Worm (Caenorhabditis elegans) whole organism, young adult: ENCODE data around the gene fbxb-53.

Experiments
- B0261.1 ChIP-seq: sonication (generic microtip); optimal IDR thresholded peaks from 2 replicates; lab custom pipeline; 2016; ENCODE audit warnings: mild to moderate bottlenecking, missing genetic modification characterization, moderate library complexity, missing compliant biosample characterization
- F55B11.4 ChIP-seq: sonication (generic microtip); optimal IDR thresholded peaks from 2 replicates; lab custom pipeline; 2016; ENCODE audit warnings: missing compliant biosample characterization, missing genetic modification characterization, borderline replicate concordance; ENCODE audit not compliant: insufficient read depth
- F57A8.1 ChIP-seq: fragments of 200-800 bp; sonication (Bioruptor generic); optimal IDR thresholded peaks from 2 replicates; lab custom pipeline; 2018; ENCODE audit warnings: mild to moderate bottlenecking, missing genetic modification characterization, moderate library complexity, missing compliant biosample characterization
- K11D2.4 ChIP-seq: fragments of 200-800 bp; sonication (Bioruptor generic); IDR thresholded peaks from 2 replicates; pipeline ENCODE4 v1.3.6; 2022; ENCODE audit warnings: missing genetic modification reagents, missing genetic modification characterization, missing compliant biosample characterization
- K12H6.12 ChIP-seq: fragments of 200-800 bp; sonication (Bioruptor generic); optimal IDR thresholded peaks from 2 replicates; lab custom pipeline; 2018; ENCODE audit warnings: mild to moderate bottlenecking, missing genetic modification characterization, missing compliant biosample characterization
- Y79H2A.3 ChIP-seq: fragments of 200-800 bp; sonication (Bioruptor generic); conservative IDR thresholded peaks from 2 replicates; pipeline ENCODE4 v1.3.6; 2022; ENCODE audit warnings: missing genetic modification reagents, missing genetic modification characterization, missing compliant biosample characterization
- ZK185.1 ChIP-seq: sonication (generic microtip); optimal IDR thresholded peaks from 2 replicates; lab custom pipeline; 2016; ENCODE audit warnings: mild to moderate bottlenecking, missing genetic modification characterization, missing compliant biosample characterization; ENCODE audit not compliant: poor library complexity, severe bottlenecking
- akir-1 ChIP-seq: fragments of 200-800 bp; sonication (Bioruptor generic); optimal IDR thresholded peaks from 2 replicates; lab custom pipeline; 2018; ENCODE audit warnings: mild to moderate bottlenecking, missing genetic modification characterization, moderate library complexity, missing compliant biosample characterization
- athp-1 ChIP-seq: sonication (generic microtip); optimal IDR thresholded peaks from 2 replicates; lab custom pipeline; 2017; ENCODE audit warnings: mild to moderate bottlenecking, missing genetic modification characterization, missing compliant biosample characterization
- cebp-2 ChIP-seq: fragments of 200-800 bp; sonication (Bioruptor generic); IDR thresholded peaks from 2 replicates; pipeline ENCODE4 v1.3.6; 2022; ENCODE audit warnings: missing genetic modification characterization, missing compliant biosample characterization
- ceh-100 ChIP-seq: fragments of 200-800 bp; sonication (Bioruptor generic); IDR thresholded peaks from 2 replicates; pipeline ENCODE4 v1.3.6; 2022; ENCODE audit warnings: missing genetic modification reagents, missing genetic modification characterization, missing compliant biosample characterization
- ceh-40 ChIP-seq: fragments of 200-800 bp; sonication (Bioruptor generic); IDR thresholded peaks from 2 replicates; pipeline ENCODE4 v1.3.6; 2022; ENCODE audit warnings: missing genetic modification characterization, missing compliant biosample characterization
- chd-7 ChIP-seq: sonication (generic microtip); optimal IDR thresholded peaks from 2 replicates; lab custom pipeline; 2016; ENCODE audit warnings: mild to moderate bottlenecking, missing genetic modification characterization, moderate library complexity, missing compliant biosample characterization
- die-1 ChIP-seq: sonication (generic microtip); optimal IDR thresholded peaks from 2 replicates; lab custom pipeline; 2016; ENCODE audit warnings: missing genotype, mild to moderate bottlenecking, missing genetic modification characterization, missing compliant biosample characterization
- egl-44 ChIP-seq: fragments of 200-800 bp; sonication (Bioruptor generic); IDR thresholded peaks from 2 replicates; pipeline ENCODE4 v1.3.6; 2022; ENCODE audit warnings: missing genetic modification reagents, missing genetic modification characterization, missing compliant biosample characterization
- ekl-4 ChIP-seq: fragments of 200-800 bp; sonication (Bioruptor generic); IDR thresholded peaks from 2 replicates; pipeline ENCODE4 v1.3.6; 2022; ENCODE audit warnings: missing genetic modification reagents, missing genetic modification characterization, missing compliant biosample characterization
- hlh-12 ChIP-seq: sonication (generic microtip); optimal IDR thresholded peaks from 2 replicates; lab custom pipeline; 2016; ENCODE audit warnings: missing genetic modification characterization, missing compliant biosample characterization
- lin-26 ChIP-seq: fragments of 200-800 bp; sonication (Bioruptor generic); IDR thresholded peaks from 2 replicates; pipeline ENCODE4 v1.3.6; 2022; ENCODE audit warnings: missing genetic modification reagents, missing genetic modification characterization, missing compliant biosample characterization
- lin-35 ChIP-seq, 3 experiments: fragments of 150-350 bp in 2 of 3; sonication (generic microtip) in 1 of 3; optimal IDR thresholded peaks; 2 replicates each; lab custom pipeline; 2014 to 2018; ENCODE audit warnings: missing biosample characterization in 3 of 3, missing genetic modification characterization in 3 of 3, missing genetic modification reagents in 3 of 3
- lin-40 ChIP-seq: sonication (generic microtip); optimal IDR thresholded peaks from 2 replicates; lab custom pipeline; 2016; ENCODE audit warnings: missing genetic modification characterization, mild to moderate bottlenecking, missing compliant biosample characterization, missing genotype, missing genetic modification reagents
- lin-54 ChIP-seq: fragments of 200-800 bp; sonication (Bioruptor generic); optimal IDR thresholded peaks from 2 replicates; lab custom pipeline; 2018; ENCODE audit warnings: mild to moderate bottlenecking, missing genetic modification characterization, missing compliant biosample characterization
- madf-10 ChIP-seq: sonication (generic microtip); optimal IDR thresholded peaks from 2 replicates; lab custom pipeline; 2016; ENCODE audit warnings: mild to moderate bottlenecking, missing genetic modification characterization, missing compliant biosample characterization
- madf-8 ChIP-seq: fragments of 200-800 bp; sonication (Bioruptor generic); conservative IDR thresholded peaks from 2 replicates; pipeline ENCODE4 v1.3.6; 2022; ENCODE audit warnings: missing genetic modification reagents, missing genetic modification characterization, missing compliant biosample characterization
- nfya-1 ChIP-seq: sonication (generic microtip); optimal IDR thresholded peaks from 2 replicates; lab custom pipeline; 2017; ENCODE audit warnings: antibody characterized with exemption, missing compliant biosample characterization, missing genetic modification characterization, borderline replicate concordance; ENCODE audit not compliant: insufficient read depth
- nfyb-1 ChIP-seq: fragments of 200-800 bp; sonication (Bioruptor generic); IDR thresholded peaks from 2 replicates; pipeline ENCODE4 v1.3.6; 2022; ENCODE audit warnings: missing genetic modification reagents, missing genetic modification characterization, missing compliant biosample characterization
- nhr-179 ChIP-seq: sonication (generic microtip); optimal IDR thresholded peaks from 2 replicates; lab custom pipeline; 2016; ENCODE audit warnings: mild to moderate bottlenecking, missing genetic modification characterization, missing compliant biosample characterization
- pha-4 ChIP-seq: fragments of 150-350 bp; sonication (generic microtip); optimal IDR thresholded peaks from 2 replicates; lab custom pipeline; 2014; ENCODE audit warnings: missing biosample characterization, missing genetic modification reagents, missing genetic modification characterization
- rec-8 ChIP-seq, 2 experiments: sonication (generic microtip); optimal IDR thresholded peaks; 2 replicates each; lab custom pipeline; 2016; ENCODE audit warnings: mild to moderate bottlenecking in 2 of 2, missing genetic modification characterization in 2 of 2, missing genetic modification reagents in 2 of 2, missing genotype in 2 of 2, missing biosample characterization in 1 of 2, missing compliant biosample characterization in 1 of 2, moderate library complexity in 1 of 2
- sdz-38 ChIP-seq: sonication (generic microtip); optimal IDR thresholded peaks from 2 replicates; lab custom pipeline; 2016; ENCODE audit warnings: missing genotype, missing genetic modification characterization, missing compliant biosample characterization
- somi-1 ChIP-seq: fragments of 200-800 bp; sonication (Bioruptor generic); optimal IDR thresholded peaks from 2 replicates; lab custom pipeline; 2018; ENCODE audit warnings: mild to moderate bottlenecking, missing genetic modification characterization, missing compliant biosample characterization
- sptf-2 ChIP-seq: fragments of 200-800 bp; sonication (Bioruptor generic); optimal IDR thresholded peaks from 2 replicates; lab custom pipeline; 2018; ENCODE audit warnings: mild to moderate bottlenecking, missing genetic modification characterization, missing compliant biosample characterization
- tbp1 ChIP-seq: fragments of 200-800 bp; sonication (Bioruptor generic); optimal IDR thresholded peaks from 2 replicates; lab custom pipeline; 2018; ENCODE audit warnings: mild to moderate bottlenecking, missing genetic modification characterization, missing compliant biosample characterization
- xnd-1 ChIP-seq: sonication (generic microtip); optimal IDR thresholded peaks from 2 replicates; lab custom pipeline; 2016; ENCODE audit warnings: missing genotype, missing genetic modification reagents, missing genetic modification characterization, missing compliant biosample characterization
- zfh-2 ChIP-seq: fragments of 200-800 bp; sonication (Bioruptor generic); conservative IDR thresholded peaks from 2 replicates; pipeline ENCODE4 v1.3.6; 2022; ENCODE audit warnings: missing genetic modification reagents, missing genetic modification characterization, missing compliant biosample characterization
- ztf-18 ChIP-seq: sonication (generic microtip); optimal IDR thresholded peaks from 2 replicates; lab custom pipeline; 2016; ENCODE audit warnings: missing genotype, mild to moderate bottlenecking, missing genetic modification characterization, missing compliant biosample characterization
- ztf-25 ChIP-seq: fragments of 200-800 bp; sonication (Bioruptor generic); IDR thresholded peaks from 2 replicates; pipeline ENCODE4 v1.3.6; 2022; ENCODE audit warnings: missing genetic modification reagents, missing genetic modification characterization, missing compliant biosample characterization
- ztf-6 ChIP-seq: fragments of 200-800 bp; sonication (Bioruptor generic); IDR thresholded peaks from 2 replicates; pipeline ENCODE4 v1.3.6; 2022; ENCODE audit warnings: missing genetic modification reagents, missing genetic modification characterization, missing compliant biosample characterization

Gene fbxb-53

DNA sequence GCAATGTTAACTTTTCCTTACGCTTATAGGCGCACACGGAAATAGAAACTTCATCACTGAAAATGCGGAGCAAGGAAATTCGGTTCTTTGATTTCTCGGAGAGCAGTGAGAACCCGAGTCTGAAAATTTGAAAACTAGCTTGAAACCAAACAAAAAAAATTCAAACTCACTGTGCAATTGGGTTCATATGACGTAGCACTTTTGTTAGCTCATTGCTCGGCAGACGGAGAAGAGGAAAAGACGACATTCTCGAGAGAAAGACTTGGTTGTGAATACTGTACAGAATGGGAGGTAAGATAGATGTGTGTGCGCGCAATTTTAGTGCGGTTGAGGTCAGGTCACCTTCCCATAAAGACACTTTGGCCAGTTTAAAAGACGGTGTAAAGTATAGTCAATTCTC lies 6.3 kb upstream of the fbxb-53 start, which contains the start of the genes F36H5.13 and F36H5.8:
Gene F36H5.13 (minus strand): TSS at position 101 of the 400 bp plus-strand sequence.
Gene F36H5.8 (minus strand): TSS at position 274 of the 400 bp plus-strand sequence.
- no peak for TF ChIP-seq xnd-1 (tag; lab: Kevin White, UChicago)
- no peak for TF ChIP-seq madf-8 (GFP tag; lab: Robert Waterston, UW)
- TF ChIP-seq ceh-40 (GFP tag; lab: Robert Waterston, UW) = no peak
- no peak for TF ChIP-seq ceh-100 (GFP tag; lab: Robert Waterston, UW)
- no peak for TF ChIP-seq lin-40 (tag; lab: Kevin White, UChicago)
- TF ChIP-seq K12H6.12 (tag; lab: Kevin White, UChicago) = no peak
- no peak for TF ChIP-seq nfyb-1 (GFP tag; lab: Robert Waterston, UW)
- TF ChIP-seq sdz-38 (tag; lab: Kevin White, UChicago) = no peak
- no peak for TF ChIP-seq lin-54 (GFP tag; lab: Kevin White, UChicago)
- no peak for TF ChIP-seq ekl-4 (GFP tag; lab: Robert Waterston, UW)
- no peak for TF ChIP-seq madf-10 (tag; lab: Kevin White, UChicago)
- TF ChIP-seq tbp1 (GFP tag; lab: Kevin White, UChicago) = no peak
- TF ChIP-seq F55B11.4 = no peak
- TF ChIP-seq ztf-25 = no peak
- TF ChIP-seq somi-1 (GFP tag; lab: Kevin White, UChicago) = no peak
- no peak for TF ChIP-seq lin-26 (GFP tag; lab: Robert Waterston, UW)
- no peak for TF ChIP-seq F57A8.1 (GFP tag; lab: Kevin White, UChicago)
- no peak for TF ChIP-seq hlh-12
- no peak for TF ChIP-seq athp-1 (tag; lab: Kevin White, UChicago)
- TF ChIP-seq K11D2.4 (GFP tag; lab: Robert Waterston, UW) = no peak

DNA sequence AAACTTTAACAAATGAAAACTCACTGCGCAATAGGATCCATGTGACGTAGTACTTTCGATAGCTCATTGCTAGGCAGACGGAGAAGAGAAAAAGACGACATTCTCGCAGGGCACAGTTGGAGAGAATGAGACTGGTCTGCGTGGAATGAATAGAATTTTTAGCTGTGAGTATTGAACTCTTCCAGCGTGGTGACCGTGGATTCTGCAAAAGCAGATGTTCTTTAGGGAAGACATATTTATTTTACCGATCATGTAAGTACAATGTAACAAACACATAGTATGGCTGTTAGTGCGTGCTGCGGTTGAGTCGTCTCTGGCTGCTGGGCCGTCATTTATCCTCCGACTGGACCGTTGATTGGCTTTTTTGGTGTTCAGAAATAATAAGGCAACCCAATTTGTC lies 3.7 kb upstream of the fbxb-53 start, which contains the start of gene F36H5.9:
Gene F36H5.9 (minus strand): TSS at position 101 of the 400 bp plus-strand sequence.
- no peak for TF ChIP-seq ztf-18 (tag; lab: Kevin White, UChicago)
- TF ChIP-seq sptf-2 = no peak
- TF ChIP-seq ZK185.1 (tag; lab: Kevin White, UChicago) = no peak
- TF ChIP-seq die-1 (tag; lab: Kevin White, UChicago) = no peak

DNA sequence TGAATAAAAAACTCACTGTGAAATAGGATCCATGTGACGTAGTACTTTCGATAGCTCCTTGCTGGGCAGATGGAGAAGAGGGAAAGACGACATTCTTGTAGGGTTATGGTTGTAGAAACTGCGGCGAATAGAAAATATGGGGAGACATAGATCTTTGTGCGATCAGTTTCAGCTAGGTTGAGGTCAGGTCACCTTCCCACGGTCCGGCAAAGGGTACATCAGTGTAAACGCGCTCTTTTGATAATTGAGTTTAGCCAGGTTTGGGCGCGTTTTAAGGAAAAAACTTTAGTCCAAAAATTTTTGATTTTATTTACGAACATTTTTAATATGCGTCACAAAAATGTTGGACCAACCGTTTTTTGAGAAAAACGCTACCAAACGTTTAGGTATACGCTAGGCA lies 610 bp upstream of the fbxb-53 start, which contains the start of gene F36H5.17:
Gene F36H5.17 (minus strand): TSS at position 101 of the 400 bp plus-strand sequence.
- TF ChIP-seq chd-7 (tag; lab: Kevin White, UChicago) (no peak), F55B11.4 (no peak), egl-44 (GFP tag; lab: Robert Waterston, UW) (no peak), rec-8 (tag; optimal IDR thresholded peaks at IDR 0.05; lab: Kevin White, UChicago) (no peak), ZK185.1 (tag; lab: Kevin White, UChicago) (no peak), Y79H2A.3 (GFP tag; lab: Robert Waterston, UW) (no peak), cebp-2 (GFP tag; lab: Robert Waterston, UW) (no peak), pha-4 (tag; lab: Kevin White, UChicago) (no peak), ztf-6 (GFP tag; lab: Robert Waterston, UW) (no peak), akir-1 (GFP tag; lab: Kevin White, UChicago) (no peak), lin-35 (GFP tag; optimal IDR thresholded peaks at IDR 0.05; lab: Kevin White, UChicago) (no peak), nhr-179 (no peak), nfya-1 (no peak), B0261.1 (tag; lab: Kevin White, UChicago) (no peak), zfh-2 (GFP tag; lab: Robert Waterston, UW) (no peak), athp-1 (tag; lab: Kevin White, UChicago) (no peak)
